Worm (Caenorhabditis elegans) whole organism, young adult: ENCODE results near the gene col-99.

Experiments used
- B0019.2 ChIP-seq: fragments of 200-800 bp; sonication (Bioruptor generic); conservative IDR thresholded peaks from 2 replicates; pipeline ENCODE4 v1.3.6; 2022; ENCODE audit warnings: missing genetic modification reagents, missing genetic modification characterization, missing compliant biosample characterization
- B0336.3 ChIP-seq: fragments of 200-800 bp; sonication (Bioruptor generic); IDR thresholded peaks from 2 replicates; pipeline ENCODE4 v1.3.6; 2022; ENCODE audit warnings: missing genetic modification characterization, missing compliant biosample characterization
- C17E4.6 ChIP-seq: fragments of 200-800 bp; sonication (Bioruptor generic); IDR thresholded peaks from 2 replicates; pipeline ENCODE4 v1.3.6; 2022; ENCODE audit warnings: missing genetic modification reagents, missing genetic modification characterization, missing compliant biosample characterization
- F22D6.2 ChIP-seq: sonication (generic microtip); optimal IDR thresholded peaks from 2 replicates; lab custom pipeline; 2016; ENCODE audit warnings: mild to moderate bottlenecking, missing genetic modification characterization, missing compliant biosample characterization
- F39B2.1 ChIP-seq: fragments of 200-800 bp; sonication (Bioruptor generic); IDR thresholded peaks from 2 replicates; pipeline ENCODE4 v1.3.6; 2022; ENCODE audit warnings: missing genetic modification reagents, missing genetic modification characterization, missing compliant biosample characterization
- Y67H2A.10 ChIP-seq: fragments of 200-800 bp; sonication (Bioruptor generic); conservative IDR thresholded peaks from 2 replicates; pipeline ENCODE4 v1.3.6; 2022; ENCODE audit warnings: missing genetic modification reagents, missing genetic modification characterization, missing compliant biosample characterization
- ZK185.1 ChIP-seq: sonication (generic microtip); optimal IDR thresholded peaks from 2 replicates; lab custom pipeline; 2016; ENCODE audit warnings: mild to moderate bottlenecking, missing genetic modification characterization, missing compliant biosample characterization; ENCODE audit not compliant: poor library complexity, severe bottlenecking
- aptf-3 ChIP-seq: fragments of 200-800 bp; sonication (Bioruptor generic); IDR thresholded peaks from 2 replicates; pipeline ENCODE4 v1.3.6; 2022; ENCODE audit warnings: missing genetic modification characterization, missing compliant biosample characterization
- atf-7 ChIP-seq: sonication (generic microtip); optimal IDR thresholded peaks from 2 replicates; lab custom pipeline; 2017; ENCODE audit warnings: mild to moderate bottlenecking, missing genetic modification characterization, missing compliant biosample characterization
- attf-5 ChIP-seq: fragments of 200-800 bp; sonication (Bioruptor generic); optimal IDR thresholded peaks from 2 replicates; lab custom pipeline; 2018; ENCODE audit warnings: mild to moderate bottlenecking, missing genetic modification characterization, missing compliant biosample characterization
- attf-6 ChIP-seq: fragments of 200-800 bp; sonication (Bioruptor generic); IDR thresholded peaks from 2 replicates; pipeline ENCODE4 v1.3.6; 2022; ENCODE audit warnings: missing genetic modification reagents, missing genetic modification characterization, missing compliant biosample characterization
- ccch-3 ChIP-seq: fragments of 200-800 bp; sonication (Bioruptor generic); optimal IDR thresholded peaks from 2 replicates; lab custom pipeline; 2018; ENCODE audit warnings: mild to moderate bottlenecking, missing genetic modification characterization, missing compliant biosample characterization
- cebp-1 ChIP-seq, 2 experiments: fragments of 200-800 bp in 1 of 2; sonication (Bioruptor generic) in 1 of 2; sonication (generic microtip) in 1 of 2; IDR thresholded peaks in 1 of 2; optimal IDR thresholded peaks in 1 of 2; 2 replicates each; pipeline versions ENCODE4 v1.3.6 to Lab custom; 2017 to 2022; ENCODE audit warnings: missing compliant biosample characterization in 2 of 2, missing genetic modification characterization in 2 of 2, mild to moderate bottlenecking in 1 of 2, missing genetic modification reagents in 1 of 2, moderate library complexity in 1 of 2
- ceh-58 ChIP-seq: fragments of 200-800 bp; sonication (Bioruptor generic); IDR thresholded peaks from 2 replicates; pipeline ENCODE4 v1.3.6; 2022; ENCODE audit warnings: missing genetic modification characterization, missing compliant biosample characterization
- ceh-91 ChIP-seq: fragments of 200-800 bp; sonication (Bioruptor generic); IDR thresholded peaks from 2 replicates; pipeline ENCODE4 v1.3.6; 2022; ENCODE audit warnings: missing genetic modification reagents, missing genetic modification characterization, missing compliant biosample characterization
- chd-7 ChIP-seq: sonication (generic microtip); optimal IDR thresholded peaks from 2 replicates; lab custom pipeline; 2016; ENCODE audit warnings: mild to moderate bottlenecking, missing genetic modification characterization, moderate library complexity, missing compliant biosample characterization
- dox-1 ChIP-seq: fragments of 200-800 bp; sonication (Bioruptor generic); IDR thresholded peaks from 2 replicates; pipeline ENCODE4 v1.3.6; 2022; ENCODE audit warnings: missing genetic modification reagents, missing genetic modification characterization, missing compliant biosample characterization
- dpff-1 ChIP-seq: sonication (generic microtip); optimal IDR thresholded peaks from 2 replicates; lab custom pipeline; 2017; ENCODE audit warnings: mild to moderate bottlenecking, missing genetic modification characterization, missing compliant biosample characterization
- dpl-1 ChIP-seq: fragments of 150-350 bp; optimal IDR thresholded peaks from 2 replicates; lab custom pipeline; 2014; ENCODE audit warnings: missing biosample characterization, missing genetic modification reagents, missing genetic modification characterization
- egl-18 ChIP-seq: fragments of 200-800 bp; sonication (Bioruptor generic); IDR thresholded peaks from 2 replicates; pipeline ENCODE4 v1.3.6; 2022; ENCODE audit warnings: missing genetic modification reagents, missing genetic modification characterization, missing compliant biosample characterization
- hlh-26 ChIP-seq: fragments of 200-800 bp; sonication (Bioruptor generic); conservative IDR thresholded peaks from 2 replicates; pipeline ENCODE4 v1.3.6; 2022; ENCODE audit warnings: missing genetic modification reagents, missing genetic modification characterization, missing compliant biosample characterization
- hmg-1.2 ChIP-seq: fragments of 200-800 bp; sonication (Bioruptor generic); IDR thresholded peaks from 2 replicates; pipeline ENCODE4 v1.3.6; 2022; ENCODE audit warnings: missing genetic modification reagents, missing genetic modification characterization, missing compliant biosample characterization
- hmg-20 ChIP-seq: fragments of 200-800 bp; sonication (Bioruptor generic); IDR thresholded peaks from 2 replicates; pipeline ENCODE4 v1.3.6; 2022; ENCODE audit warnings: missing genetic modification reagents, missing genetic modification characterization, missing compliant biosample characterization
- hsf-1 ChIP-seq: fragments of 200-800 bp; sonication (Bioruptor generic); IDR thresholded peaks from 2 replicates; pipeline ENCODE4 v1.3.6; 2022; ENCODE audit warnings: missing genetic modification reagents, missing genetic modification characterization, missing compliant biosample characterization
- lin-35 ChIP-seq, 3 experiments: fragments of 150-350 bp in 2 of 3; sonication (generic microtip) in 1 of 3; optimal IDR thresholded peaks; 2 replicates each; lab custom pipeline; 2014 to 2018; ENCODE audit warnings: missing biosample characterization in 3 of 3, missing genetic modification characterization in 3 of 3, missing genetic modification reagents in 3 of 3
- lsl-1 ChIP-seq: fragments of 200-800 bp; sonication (Bioruptor generic); optimal IDR thresholded peaks from 2 replicates; lab custom pipeline; 2018; ENCODE audit warnings: mild to moderate bottlenecking, missing genetic modification characterization, moderate library complexity, missing compliant biosample characterization
- lsy-27 ChIP-seq: sonication (generic microtip); optimal IDR thresholded peaks from 2 replicates; lab custom pipeline; 2017; ENCODE audit warnings: missing genetic modification characterization, mild to moderate bottlenecking, missing compliant biosample characterization, antibody characterized with exemption, missing genotype, borderline replicate concordance; ENCODE audit not compliant: insufficient read depth
- madf-8 ChIP-seq: fragments of 200-800 bp; sonication (Bioruptor generic); conservative IDR thresholded peaks from 2 replicates; pipeline ENCODE4 v1.3.6; 2022; ENCODE audit warnings: missing genetic modification reagents, missing genetic modification characterization, missing compliant biosample characterization
- mcd-1 ChIP-seq: fragments of 200-800 bp; sonication (Bioruptor generic); IDR thresholded peaks from 2 replicates; pipeline ENCODE4 v1.3.6; 2022; ENCODE audit warnings: missing genetic modification reagents, missing genetic modification characterization, missing compliant biosample characterization
- mxl-1 ChIP-seq: sonication (generic microtip); optimal IDR thresholded peaks from 2 replicates; lab custom pipeline; 2016; ENCODE audit warnings: missing genetic modification characterization, missing compliant biosample characterization
- nfya-1 ChIP-seq: sonication (generic microtip); optimal IDR thresholded peaks from 2 replicates; lab custom pipeline; 2017; ENCODE audit warnings: antibody characterized with exemption, missing compliant biosample characterization, missing genetic modification characterization, borderline replicate concordance; ENCODE audit not compliant: insufficient read depth
- nhr-27 ChIP-seq: fragments of 200-800 bp; sonication (Bioruptor generic); optimal IDR thresholded peaks from 2 replicates; lab custom pipeline; 2018; ENCODE audit warnings: mild to moderate bottlenecking, missing genetic modification characterization, moderate library complexity, missing compliant biosample characterization
- rec-8 ChIP-seq, 2 experiments: sonication (generic microtip); optimal IDR thresholded peaks; 2 replicates each; lab custom pipeline; 2016; ENCODE audit warnings: mild to moderate bottlenecking in 2 of 2, missing genetic modification characterization in 2 of 2, missing genetic modification reagents in 2 of 2, missing genotype in 2 of 2, missing biosample characterization in 1 of 2, missing compliant biosample characterization in 1 of 2, moderate library complexity in 1 of 2
- sea-2 ChIP-seq: fragments of 200-800 bp; sonication (Bioruptor generic); IDR thresholded peaks from 2 replicates; pipeline ENCODE4 v1.3.6; 2022; ENCODE audit warnings: missing genetic modification characterization, missing compliant biosample characterization
- snpc-1.1 ChIP-seq: sonication (generic microtip); optimal IDR thresholded peaks from 2 replicates; lab custom pipeline; 2017; ENCODE audit warnings: missing genetic modification characterization, mild to moderate bottlenecking, missing compliant biosample characterization, antibody characterized with exemption, moderate library complexity, missing genotype, missing genetic modification reagents; ENCODE audit not compliant: insufficient read depth
- snpc-1.3 ChIP-seq: sonication (generic microtip); optimal IDR thresholded peaks from 2 replicates; lab custom pipeline; 2017; ENCODE audit warnings: missing genetic modification characterization, mild to moderate bottlenecking, missing compliant biosample characterization, antibody characterized with exemption, moderate library complexity, missing genotype, missing genetic modification reagents; ENCODE audit not compliant: insufficient read depth
- snpc-3.4 ChIP-seq: sonication (generic microtip); optimal IDR thresholded peaks from 2 replicates; lab custom pipeline; 2017; ENCODE audit warnings: missing genetic modification characterization, mild to moderate bottlenecking, missing compliant biosample characterization, antibody characterized with exemption, moderate library complexity, missing genotype, missing genetic modification reagents
- somi-1 ChIP-seq: fragments of 200-800 bp; sonication (Bioruptor generic); optimal IDR thresholded peaks from 2 replicates; lab custom pipeline; 2018; ENCODE audit warnings: mild to moderate bottlenecking, missing genetic modification characterization, missing compliant biosample characterization
- tbp1 ChIP-seq: fragments of 200-800 bp; sonication (Bioruptor generic); optimal IDR thresholded peaks from 2 replicates; lab custom pipeline; 2018; ENCODE audit warnings: mild to moderate bottlenecking, missing genetic modification characterization, missing compliant biosample characterization
- tbx-9 ChIP-seq: sonication (generic microtip); optimal IDR thresholded peaks from 2 replicates; lab custom pipeline; 2016; ENCODE audit warnings: borderline replicate concordance, missing genetic modification characterization, inconsistent platforms, missing compliant biosample characterization
- tlf-1 ChIP-seq: fragments of 200-800 bp; sonication (Bioruptor generic); optimal IDR thresholded peaks from 2 replicates; lab custom pipeline; 2018; ENCODE audit warnings: mild to moderate bottlenecking, missing genetic modification characterization, missing compliant biosample characterization
- unc-62 ChIP-seq: fragments of 150-350 bp; optimal IDR thresholded peaks from 2 replicates; lab custom pipeline; 2014; ENCODE audit warnings: missing biosample characterization, missing genetic modification reagents, missing genetic modification characterization
- xnd-1 ChIP-seq: sonication (generic microtip); optimal IDR thresholded peaks from 2 replicates; lab custom pipeline; 2016; ENCODE audit warnings: missing genotype, missing genetic modification reagents, missing genetic modification characterization, missing compliant biosample characterization
- ztf-3 ChIP-seq: fragments of 200-800 bp; sonication (Bioruptor generic); optimal IDR thresholded peaks from 2 replicates; lab custom pipeline; 2018; ENCODE audit warnings: mild to moderate bottlenecking, missing genetic modification characterization, missing compliant biosample characterization

The col-99 gene

DNA sequence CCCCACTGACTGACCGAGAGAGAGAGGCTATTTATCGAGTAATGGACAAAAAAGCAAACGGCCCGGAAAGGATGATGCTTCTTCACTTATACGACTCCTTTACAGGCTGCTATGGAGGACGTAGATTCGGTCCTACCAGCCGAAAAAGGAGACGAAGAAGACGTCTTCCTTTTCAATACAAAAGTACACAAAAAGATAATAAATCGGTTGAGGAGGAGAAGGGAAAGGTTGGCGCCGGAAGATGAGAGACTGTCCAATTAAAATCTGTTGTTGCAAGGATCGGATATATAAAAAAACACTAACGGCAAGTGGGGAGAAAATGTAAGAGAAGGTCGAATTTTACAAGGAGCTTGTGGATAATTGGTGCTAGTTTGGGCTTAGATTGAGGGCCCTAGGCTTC, 1.0 kb upstream of the col-99 start:
- TF ChIP-seq mxl-1 (tag; lab: Kevin White, UChicago), result no peak
- no peak for TF ChIP-seq tbp1
- no peak for TF ChIP-seq dpl-1
- TF ChIP-seq ceh-58 (GFP tag; lab: Robert Waterston, UW), result no peak
- no peak for TF ChIP-seq egl-18 (GFP tag; lab: Robert Waterston, UW)
- no peak for TF ChIP-seq tlf-1 (GFP tag; lab: Kevin White, UChicago)
- no peak for TF ChIP-seq ceh-91 (GFP tag; lab: Robert Waterston, UW)
- no peak for TF ChIP-seq dox-1 (GFP tag; lab: Robert Waterston, UW)

DNA sequence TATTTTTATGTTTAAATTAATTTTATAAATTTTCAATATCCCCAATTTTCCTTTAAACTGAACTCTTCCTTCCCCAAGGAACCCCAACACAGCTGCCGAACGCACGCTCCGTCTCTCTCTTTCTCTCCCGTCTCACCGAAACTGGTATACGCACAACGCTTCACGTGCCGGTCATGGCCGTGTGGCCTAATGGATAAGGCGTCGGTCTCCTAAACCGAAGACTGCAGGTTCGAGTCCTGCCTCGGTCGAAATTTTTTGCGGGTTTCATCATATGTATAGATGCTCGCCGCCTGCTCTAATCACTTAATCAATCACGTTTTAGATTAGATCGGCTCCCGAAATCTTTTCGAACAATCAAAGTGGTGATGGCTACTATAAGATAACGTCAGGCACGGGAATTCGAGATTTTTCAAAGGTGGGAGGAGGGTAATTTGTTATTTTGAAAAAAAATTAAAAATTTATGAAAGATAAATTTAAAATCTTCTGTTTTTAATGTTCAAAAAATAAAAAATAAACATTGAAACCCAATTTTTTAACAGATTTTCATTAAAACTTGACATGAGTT, 3.8 kb downstream of the col-99 start:
- no peak for TF ChIP-seq sea-2 (GFP tag; lab: Robert Waterston, UW)
- TF ChIP-seq dpl-1, result no peak
- no peak for TF ChIP-seq F39B2.1 (GFP tag; lab: Robert Waterston, UW)
- TF ChIP-seq mcd-1 (GFP tag; lab: Robert Waterston, UW), result peak; percentile 71
- no peak for TF ChIP-seq dpff-1 (tag; lab: Kevin White, UChicago)
- no peak for TF ChIP-seq Y67H2A.10 (GFP tag; lab: Robert Waterston, UW)
- no peak for TF ChIP-seq hsf-1 (GFP tag; lab: Robert Waterston, UW)
- TF ChIP-seq nhr-27, result no peak
- peak; percentile 76 for TF ChIP-seq chd-7 (tag; lab: Kevin White, UChicago)
- no peak for TF ChIP-seq snpc-1.1
- no peak for TF ChIP-seq nfya-1 (tag; lab: Kevin White, UChicago)
- TF ChIP-seq ZK185.1 (tag; lab: Kevin White, UChicago), result no peak
- TF ChIP-seq ztf-3 (GFP tag; lab: Kevin White, UChicago), result no peak
- TF ChIP-seq rec-8 (tag; optimal IDR thresholded peaks at IDR 0.05; lab: Kevin White, UChicago), result peak; percentile 21 to 48
- TF ChIP-seq lin-35 (GFP tag; optimal IDR thresholded peaks at IDR 0.05; lab: Kevin White, UChicago), result peak in 1 of 3 experiments; percentile 11
- no peak for TF ChIP-seq somi-1
- TF ChIP-seq snpc-3.4, result no peak
- no peak for TF ChIP-seq unc-62 (GFP tag; lab: Kevin White, UChicago)
- no peak for TF ChIP-seq attf-6 (GFP tag; lab: Robert Waterston, UW)
- TF ChIP-seq ceh-91 (GFP tag; lab: Robert Waterston, UW), result 0 out of 2 replicates have a peak, but pooled peaks have one; percentile 12
- TF ChIP-seq cebp-1 (GFP tag; IDR thresholded peaks at IDR 0.05; lab: Robert Waterston, UW), result 0 out of 2 replicates have a peak, but pooled peaks have one; percentile 49
- no peak for TF ChIP-seq cebp-1 (tag; optimal IDR thresholded peaks at IDR 0.05; lab: Kevin White, UChicago)
- no peak for TF ChIP-seq F22D6.2
- TF ChIP-seq ccch-3 (GFP tag; lab: Kevin White, UChicago), result no peak
- TF ChIP-seq C17E4.6 (GFP tag; lab: Robert Waterston, UW), result no peak
- TF ChIP-seq hmg-20 (GFP tag; lab: Robert Waterston, UW), result no peak
- TF ChIP-seq hlh-26 (GFP tag; lab: Robert Waterston, UW), result no peak
- no peak for TF ChIP-seq B0336.3 (GFP tag; lab: Robert Waterston, UW)
- no peak for TF ChIP-seq atf-7 (tag; lab: Kevin White, UChicago)
- peak; percentile 58 for TF ChIP-seq attf-5
- TF ChIP-seq B0019.2, result no peak
- peak; percentile 15 for TF ChIP-seq lsl-1 (GFP tag; lab: Kevin White, UChicago)
- no peak for TF ChIP-seq tbx-9 (tag; lab: Kevin White, UChicago)
- no peak for TF ChIP-seq aptf-3 (GFP tag; lab: Robert Waterston, UW)
- peak; percentile 81 for TF ChIP-seq hmg-1.2
- TF ChIP-seq xnd-1 (tag; lab: Kevin White, UChicago), result no peak
- TF ChIP-seq snpc-1.3 (tag; lab: Kevin White, UChicago), result peak; percentile 29
- no peak for TF ChIP-seq madf-8
- peak; percentile 30 for TF ChIP-seq lsy-27 (tag; lab: Kevin White, UChicago)
